Fruit fly (Drosophila melanogaster): ENCODE results near the gene CG4678.
A peak's percentile ranks its signal among the peaks of the same experiment; 100 is the strongest.

Gene CG4678

DNA sequence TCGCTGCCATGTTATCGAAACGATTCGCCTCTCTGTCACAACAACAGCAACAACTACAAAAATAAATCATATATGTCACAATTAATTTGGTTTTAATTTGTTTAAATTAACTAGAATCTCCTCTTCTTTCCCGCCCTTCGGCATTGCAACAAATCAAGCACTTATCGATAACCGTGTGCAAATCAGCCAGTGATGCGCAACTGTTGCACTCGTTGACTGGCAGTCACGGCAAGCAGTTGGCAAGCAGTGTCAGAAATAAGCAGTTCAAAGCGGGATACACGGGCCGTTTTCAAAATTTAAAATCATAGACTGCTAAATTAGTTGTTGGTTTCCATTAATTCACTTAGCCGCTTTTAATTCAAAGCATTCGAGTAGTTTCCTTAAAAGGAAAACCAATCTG lies 12.2 kb upstream of the CG4678 start, which contains the start of gene Axs:
Gene Axs (minus strand): TSS at position 131 of the 400 bp plus-strand sequence.
- no peak for TF ChIP-seq cic (GFP tag; optimal IDR thresholded peaks at IDR 0.05)
- no peak for TF ChIP-seq CG5204 (GFP tag; optimal IDR thresholded peaks at IDR 0.05)
- TF ChIP-seq tj (GFP tag; optimal IDR thresholded peaks at IDR 0.05), result no peak
- TF ChIP-seq CG1620 (GFP tag; optimal IDR thresholded peaks at IDR 0.05), result no peak
- TF ChIP-seq CG11617 (GFP tag; optimal IDR thresholded peaks at IDR 0.05), result no peak
- no peak for TF ChIP-seq pad (GFP tag; optimal IDR thresholded peaks at IDR 0.05)
- TF ChIP-seq kay (GFP tag; ENCODE audit: borderline replicate concordance), result no peak

DNA sequence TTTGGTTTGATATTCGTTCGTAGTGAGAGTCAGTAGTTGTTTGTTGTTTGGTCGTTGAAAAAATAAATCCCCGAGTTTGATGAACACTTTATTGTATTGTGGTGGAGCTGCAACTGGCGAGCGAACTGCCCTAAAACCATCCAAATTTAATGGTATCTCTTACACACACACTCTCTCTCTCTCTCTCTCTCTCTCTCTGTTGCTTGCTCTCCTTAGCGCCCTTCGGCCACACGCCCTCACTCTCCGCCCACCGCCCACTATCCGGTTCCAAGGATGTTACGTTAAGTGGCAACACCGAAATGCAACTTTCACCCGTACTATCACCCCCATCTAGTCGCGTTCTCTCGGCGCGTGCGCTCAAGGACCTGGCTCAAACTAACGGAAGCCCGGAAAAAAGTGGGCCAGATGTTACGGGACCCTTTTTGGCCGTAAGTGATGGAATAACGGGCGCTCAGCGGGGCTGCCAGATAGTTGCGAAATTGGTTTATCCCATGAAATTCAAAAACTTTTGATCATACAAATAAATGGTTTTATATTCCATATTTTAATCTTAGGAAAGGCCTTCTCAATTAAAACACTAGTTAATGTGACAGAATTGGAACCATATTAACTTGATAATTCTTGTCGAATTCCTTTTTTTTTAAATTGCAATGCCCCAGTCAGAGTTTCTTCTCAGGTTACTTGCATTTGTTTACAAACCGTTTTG lies 8.4 kb upstream of the CG4678 start:
- TF ChIP-seq toe (GFP tag; optimal IDR thresholded peaks at IDR 0.05), result peak; percentile 25
- no peak for TF ChIP-seq Mnt (GFP tag; optimal IDR thresholded peaks at IDR 0.05)

DNA sequence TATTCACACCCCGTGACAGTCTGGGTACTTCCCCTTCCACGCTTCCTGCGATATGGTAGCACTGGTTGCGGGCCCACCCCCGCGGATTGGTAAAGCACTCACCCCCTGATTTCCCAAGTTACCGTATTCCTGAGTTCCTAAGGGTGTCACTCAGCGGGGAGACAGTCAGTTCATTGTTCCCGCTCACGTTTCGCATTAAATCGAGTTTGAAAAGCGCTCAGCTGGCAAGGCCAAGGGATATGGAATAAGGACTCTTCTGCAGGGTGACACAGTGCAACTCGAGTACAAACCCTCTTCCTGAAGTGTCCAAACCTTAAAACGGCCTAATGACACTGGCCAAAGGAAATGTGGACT lies 7.8 kb upstream of the CG4678 start:
- TF ChIP-seq CG33017 (tag; optimal IDR thresholded peaks at IDR 0.05) (no peak), CG5204 (GFP tag; optimal IDR thresholded peaks at IDR 0.05) (no peak), Clk (GFP tag; optimal IDR thresholded peaks at IDR 0.05) (no peak), ovo (GFP tag; optimal IDR thresholded peaks at IDR 0.05) (no peak), Mnt (GFP tag; optimal IDR thresholded peaks at IDR 0.05) (no peak), CG11617 (GFP tag; optimal IDR thresholded peaks at IDR 0.05) (no peak), CG7045 (GFP tag; optimal IDR thresholded peaks at IDR 0.05) (no peak), bab1 (GFP tag; optimal IDR thresholded peaks at IDR 0.05) (no peak), cnc (optimal IDR thresholded peaks at IDR 0.05) (no peak), cic (GFP tag; optimal IDR thresholded peaks at IDR 0.05) (no peak)

DNA sequence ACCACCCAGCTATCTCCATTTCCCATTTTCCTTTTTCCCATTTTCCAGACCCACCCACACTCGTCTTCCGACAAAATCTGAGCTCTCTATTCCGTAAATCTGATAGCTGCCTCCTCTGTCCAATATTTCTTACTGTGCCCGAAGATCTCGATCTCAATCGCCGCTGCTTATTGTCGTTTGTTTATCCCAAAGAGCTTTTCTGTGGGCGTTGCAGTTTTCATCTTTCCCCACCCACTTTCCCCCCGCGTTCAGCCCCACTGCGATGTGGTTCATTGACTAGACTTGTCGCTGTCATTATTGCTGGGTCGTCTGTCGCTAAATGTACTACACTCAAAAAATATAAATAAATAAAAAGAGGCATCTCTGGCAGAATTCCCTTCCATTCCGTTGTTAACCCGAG lies 6.6 kb upstream of the CG4678 start:
- TF ChIP-seq tj (GFP tag; optimal IDR thresholded peaks at IDR 0.05) (peak; percentile 56), CG14711 (tag; optimal IDR thresholded peaks at IDR 0.05) (no peak)

DNA sequence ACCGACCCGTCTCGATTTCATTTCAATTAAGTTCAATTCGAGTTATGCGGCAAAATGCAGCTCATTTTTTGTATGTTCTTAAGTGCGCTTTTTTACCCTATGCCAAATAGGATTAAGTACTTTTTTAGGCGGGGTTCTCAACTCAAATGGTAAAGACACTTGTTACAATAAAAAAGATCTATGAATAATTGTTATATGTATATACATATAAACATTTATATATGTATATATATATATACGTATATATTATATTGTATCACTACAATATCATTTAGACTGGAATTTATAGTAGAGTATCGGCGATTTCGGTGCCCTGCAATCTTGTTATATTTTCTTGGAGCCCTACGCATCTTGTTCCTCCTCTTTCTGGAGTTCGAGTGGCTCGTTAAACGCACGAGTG lies 6.0 kb upstream of the CG4678 start:
- TF ChIP-seq pad (GFP tag; optimal IDR thresholded peaks at IDR 0.05), result no peak
- no peak for TF ChIP-seq ovo (GFP tag; optimal IDR thresholded peaks at IDR 0.05)
- no peak for TF ChIP-seq CG7101 (tag; optimal IDR thresholded peaks at IDR 0.05)
- TF ChIP-seq CG5204 (GFP tag; optimal IDR thresholded peaks at IDR 0.05), result no peak
- no peak for TF ChIP-seq kay (GFP tag; ENCODE audit: borderline replicate concordance)
- no peak for TF ChIP-seq CG12768 (GFP tag; optimal IDR thresholded peaks at IDR 0.05)
- TF ChIP-seq bab1 (GFP tag; optimal IDR thresholded peaks at IDR 0.05), result no peak
- no peak for TF ChIP-seq Hr96 (GFP tag; optimal IDR thresholded peaks at IDR 0.05)
- TF ChIP-seq CG11617 (GFP tag; optimal IDR thresholded peaks at IDR 0.05), result no peak

DNA sequence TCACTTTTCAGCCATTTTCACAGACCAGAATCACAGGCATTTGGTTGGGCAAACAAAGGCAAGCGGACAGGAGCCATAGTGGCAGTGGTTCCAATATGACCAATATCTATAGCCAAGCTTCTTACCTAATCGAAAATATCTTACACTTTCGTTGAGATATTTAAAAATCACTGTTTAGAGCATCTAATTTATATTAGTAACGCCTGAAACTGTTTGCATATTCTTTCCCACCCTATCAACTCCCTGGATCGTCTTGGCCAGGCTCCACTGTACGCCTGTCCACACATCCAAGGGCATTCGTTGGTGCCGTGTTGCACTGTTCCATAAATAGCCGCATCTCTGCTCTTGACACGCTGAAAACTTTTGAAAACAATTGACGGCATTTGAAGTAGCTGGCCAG lies 5.4 kb upstream of the CG4678 start:
- no peak for TF ChIP-seq CG7045 (GFP tag; optimal IDR thresholded peaks at IDR 0.05)
- no peak for TF ChIP-seq Crg-1 (GFP tag; optimal IDR thresholded peaks at IDR 0.05)
- no peak for TF ChIP-seq pad (GFP tag; optimal IDR thresholded peaks at IDR 0.05)
- no peak for TF ChIP-seq toe (GFP tag; optimal IDR thresholded peaks at IDR 0.05)
- TF ChIP-seq CG5204 (GFP tag; optimal IDR thresholded peaks at IDR 0.05), result no peak
- no peak for TF ChIP-seq bab1 (GFP tag; optimal IDR thresholded peaks at IDR 0.05)
- no peak for TF ChIP-seq Mnt (GFP tag; optimal IDR thresholded peaks at IDR 0.05)
- TF ChIP-seq cnc (optimal IDR thresholded peaks at IDR 0.05), result no peak
- no peak for TF ChIP-seq CG14711 (tag; optimal IDR thresholded peaks at IDR 0.05)
- no peak for TF ChIP-seq CG7101 (tag; optimal IDR thresholded peaks at IDR 0.05)
- no peak for TF ChIP-seq Hr96 (GFP tag; optimal IDR thresholded peaks at IDR 0.05)
- TF ChIP-seq kay (GFP tag; ENCODE audit: borderline replicate concordance), result no peak
- TF ChIP-seq ovo (GFP tag; optimal IDR thresholded peaks at IDR 0.05), result no peak
- TF ChIP-seq tj (GFP tag; optimal IDR thresholded peaks at IDR 0.05), result no peak

DNA sequence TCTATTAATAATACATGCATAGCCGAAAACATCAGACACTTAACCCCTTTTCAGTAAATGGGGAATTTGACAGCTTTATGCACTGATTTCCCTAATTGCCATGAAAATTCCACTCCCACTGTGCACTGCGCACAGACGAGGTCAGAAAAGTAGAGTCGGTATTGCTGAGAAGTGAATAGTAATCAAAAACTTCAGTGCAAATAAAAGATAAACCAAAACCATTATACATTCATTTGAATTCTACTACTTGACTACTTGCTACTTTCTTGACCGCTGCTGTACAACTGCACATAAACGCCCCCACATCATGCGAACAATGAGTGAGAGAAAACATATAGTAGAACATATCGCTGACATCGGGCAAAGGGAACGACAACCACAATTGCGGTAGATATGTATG lies 4.5 kb upstream of the CG4678 start:
- TF ChIP-seq bab1 (GFP tag; optimal IDR thresholded peaks at IDR 0.05), result peak; percentile 66
- peak; percentile 42 for TF ChIP-seq CG12768 (GFP tag; optimal IDR thresholded peaks at IDR 0.05)
- peak; percentile 71 for TF ChIP-seq CG14711 (tag; optimal IDR thresholded peaks at IDR 0.05)
- peak; percentile 54 for TF ChIP-seq CG5204 (GFP tag; optimal IDR thresholded peaks at IDR 0.05)
- no peak for TF ChIP-seq CG1620 (GFP tag; optimal IDR thresholded peaks at IDR 0.05)
- no peak for TF ChIP-seq Crg-1 (GFP tag; optimal IDR thresholded peaks at IDR 0.05)
- TF ChIP-seq Mnt (GFP tag; optimal IDR thresholded peaks at IDR 0.05), result no peak
- no peak for TF ChIP-seq toe (GFP tag; optimal IDR thresholded peaks at IDR 0.05)
- TF ChIP-seq tj (GFP tag; optimal IDR thresholded peaks at IDR 0.05), result peak; percentile 6
- no peak for TF ChIP-seq cic (GFP tag; optimal IDR thresholded peaks at IDR 0.05)
- TF ChIP-seq Clk (GFP tag; optimal IDR thresholded peaks at IDR 0.05), result peak; percentile 19
- TF ChIP-seq kay (GFP tag; ENCODE audit: borderline replicate concordance), result no peak
- peak; percentile 73 for TF ChIP-seq CG7101 (tag; optimal IDR thresholded peaks at IDR 0.05)
- peak; percentile 64 for TF ChIP-seq CG7045 (GFP tag; optimal IDR thresholded peaks at IDR 0.05)
- TF ChIP-seq cnc (optimal IDR thresholded peaks at IDR 0.05), result no peak
- TF ChIP-seq CG33017 (tag; optimal IDR thresholded peaks at IDR 0.05), result peak; percentile 61
- no peak for TF ChIP-seq Hr96 (GFP tag; optimal IDR thresholded peaks at IDR 0.05)
- no peak for TF ChIP-seq CG11617 (GFP tag; optimal IDR thresholded peaks at IDR 0.05)
- peak; percentile 22 for TF ChIP-seq pad (GFP tag; optimal IDR thresholded peaks at IDR 0.05)
- no peak for TF ChIP-seq ovo (GFP tag; optimal IDR thresholded peaks at IDR 0.05)
